Fruit fly (Drosophila melanogaster) whole organism, embryonic: ENCODE data around the gene CG3434.
A peak's percentile ranks its signal among the peaks of the same experiment; 100 is the strongest.

Experiments
- Abd-B ChIP-seq: fragments of 200-800 bp; sonication (Bioruptor generic); optimal IDR thresholded peaks from 2 replicates; lab custom pipeline; 2018; ENCODE audit warnings: missing biosample characterization, mild to moderate bottlenecking, missing genetic modification characterization, moderate library complexity
- Aef1 ChIP-seq: fragments of 200-800 bp; sonication (Bioruptor generic); IDR thresholded peaks from 3 replicates; pipeline ENCODE4 v1.3.6; 2022; ENCODE audit warnings: missing biosample characterization, missing genetic modification characterization
- BtbVII ChIP-seq: fragments of 200-800 bp; sonication (Bioruptor generic); optimal IDR thresholded peaks from 3 replicates; lab custom pipeline; 2017; ENCODE audit warnings: missing biosample characterization, mild to moderate bottlenecking, missing genetic modification characterization
- CG1024 ChIP-seq: fragments of 200-800 bp; sonication (Bioruptor generic); IDR thresholded peaks from 2 replicates; pipeline ENCODE4 v1.3.6; 2022; ENCODE audit warnings: missing biosample characterization, missing genetic modification characterization
- CG10274 ChIP-seq: fragments of 200-800 bp; sonication (Bioruptor generic); optimal IDR thresholded peaks from 3 replicates; lab custom pipeline; 2017; ENCODE audit warnings: missing biosample characterization, mild to moderate bottlenecking, missing genetic modification characterization
- CG10543 ChIP-seq: fragments of 200-800 bp; sonication (Bioruptor generic); optimal IDR thresholded peaks from 3 replicates; lab custom pipeline; 2017; ENCODE audit warnings: missing biosample characterization, mild to moderate bottlenecking, missing genetic modification characterization, moderate library complexity
- CG10654 ChIP-seq: fragments of 200-800 bp; sonication (Bioruptor generic); optimal IDR thresholded peaks from 2 replicates; lab custom pipeline; 2016; ENCODE audit warnings: missing biosample characterization, missing genetic modification characterization
- CG11085 ChIP-seq: fragments of 200-800 bp; sonication (Bioruptor generic); IDR thresholded peaks from 2 replicates; pipeline ENCODE4 v1.3.6; 2022; ENCODE audit warnings: missing biosample characterization, missing genetic modification characterization
- CG13123 ChIP-seq: fragments of 200-800 bp; sonication (Bioruptor generic); optimal IDR thresholded peaks from 2 replicates; lab custom pipeline; 2016; ENCODE audit warnings: missing biosample characterization, missing genetic modification characterization
- CG14965 ChIP-seq: fragments of 200-800 bp; sonication (Bioruptor generic); optimal IDR thresholded peaks from 2 replicates; lab custom pipeline; 2016; ENCODE audit warnings: missing biosample characterization, missing genetic modification characterization, borderline replicate concordance
- CG15479 ChIP-seq: fragments of 200-800 bp; sonication (Bioruptor generic); optimal IDR thresholded peaks from 3 replicates; lab custom pipeline; 2019; ENCODE audit warnings: missing biosample characterization, mild to moderate bottlenecking, missing genetic modification characterization, moderate library complexity
- CG16779 ChIP-seq: fragments of 200-800 bp; sonication (Bioruptor generic); IDR thresholded peaks from 2 replicates; pipeline ENCODE4 v1.3.6; 2022; ENCODE audit warnings: missing biosample characterization, missing genetic modification characterization
- CG16815 ChIP-seq: fragments of 200-800 bp; sonication (Bioruptor generic); optimal IDR thresholded peaks from 3 replicates; lab custom pipeline; 2017; ENCODE audit warnings: missing biosample characterization, mild to moderate bottlenecking, missing genetic modification characterization
- CG18619 ChIP-seq: fragments of 200-800 bp; sonication (Bioruptor generic); optimal IDR thresholded peaks from 3 replicates; lab custom pipeline; 2017; ENCODE audit warnings: missing biosample characterization, mild to moderate bottlenecking, missing genetic modification characterization
- CG30020 ChIP-seq: fragments of 200-800 bp; optimal IDR thresholded peaks from 2 replicates; lab custom pipeline; 2019; ENCODE audit warnings: missing biosample characterization, mild to moderate bottlenecking, missing genetic modification characterization, moderate library complexity
- CG33557 ChIP-seq: fragments of 200-800 bp; sonication (Bioruptor generic); optimal IDR thresholded peaks from 2 replicates; lab custom pipeline; 2019; ENCODE audit warnings: missing biosample characterization, mild to moderate bottlenecking, missing genetic modification characterization, moderate library complexity
- CG34376 ChIP-seq: fragments of 200-800 bp; sonication (Bioruptor generic); optimal IDR thresholded peaks from 2 replicates; lab custom pipeline; 2018; ENCODE audit warnings: missing biosample characterization, mild to moderate bottlenecking, missing genetic modification characterization
- CG6175 ChIP-seq: fragments of 200-800 bp; sonication (Bioruptor generic); IDR thresholded peaks from 3 replicates; pipeline ENCODE4 v1.3.6; 2022; ENCODE audit warnings: missing biosample characterization, missing genetic modification characterization
- CG7271 ChIP-seq: fragments of 200-800 bp; sonication (Bioruptor generic); optimal IDR thresholded peaks from 2 replicates; lab custom pipeline; 2018; ENCODE audit warnings: missing biosample characterization, mild to moderate bottlenecking, missing genetic modification characterization, moderate library complexity
- CG9876 ChIP-seq: fragments of 200-800 bp; sonication (Bioruptor generic); optimal IDR thresholded peaks from 2 replicates; lab custom pipeline; 2016; ENCODE audit warnings: missing biosample characterization, missing genetic modification characterization
- CG9932 ChIP-seq: fragments of 200-800 bp; sonication (Bioruptor generic); IDR thresholded peaks from 2 replicates; pipeline ENCODE4 v1.3.6; 2022; ENCODE audit warnings: missing biosample characterization, missing genetic modification characterization
- CkIIα-i1 ChIP-seq: fragments of 200-800 bp; sonication (Bioruptor generic); IDR thresholded peaks from 2 replicates; pipeline ENCODE4 v1.3.6; 2022; ENCODE audit warnings: missing biosample characterization, missing genetic modification characterization
- CrebB ChIP-seq: fragments of 200-800 bp; sonication (Bioruptor generic); optimal IDR thresholded peaks from 3 replicates; lab custom pipeline; 2018; ENCODE audit warnings: missing biosample characterization, mild to moderate bottlenecking, missing genetic modification characterization
- Dll ChIP-seq: fragments of 200-800 bp; sonication (Bioruptor generic); IDR thresholded peaks from 4 replicates; pipeline ENCODE4 v1.3.6; 2022; ENCODE audit warnings: missing biosample characterization, missing genetic modification characterization; ENCODE audit not compliant: partially characterized antibody
- Doc3 ChIP-seq: fragments of 200-800 bp; sonication (Bioruptor generic); IDR thresholded peaks from 3 replicates; pipeline ENCODE4 v1.3.6; 2022; ENCODE audit warnings: missing biosample characterization, missing genetic modification characterization; ENCODE audit not compliant: partially characterized antibody
- Dp ChIP-seq: fragments of 200-800 bp; sonication (Bioruptor generic); optimal IDR thresholded peaks from 2 replicates; lab custom pipeline; 2018; ENCODE audit warnings: missing biosample characterization, mild to moderate bottlenecking, missing genetic modification characterization, moderate library complexity
- E2f2 ChIP-seq: fragments of 200-800 bp; sonication (Bioruptor generic); IDR thresholded peaks from 2 replicates; pipeline ENCODE4 v1.3.6; 2022; ENCODE audit warnings: missing biosample characterization, missing genetic modification characterization
- H15 ChIP-seq: fragments of 200-800 bp; sonication (Bioruptor generic); IDR thresholded peaks from 3 replicates; pipeline ENCODE4 v1.3.6; 2022; ENCODE audit warnings: missing biosample characterization, missing genetic modification characterization
- Jarid2 ChIP-seq: fragments of 200-800 bp; sonication (Bioruptor generic); optimal IDR thresholded peaks from 3 replicates; lab custom pipeline; 2017; ENCODE audit warnings: mild to moderate bottlenecking, missing biosample characterization, missing genetic modification reagents, missing genetic modification characterization
- Lim3 ChIP-seq: fragments of 200-800 bp; sonication (Bioruptor generic); IDR thresholded peaks from 2 replicates; pipeline ENCODE4 v1.3.6; 2022; ENCODE audit warnings: missing biosample characterization, missing genetic modification characterization
- Meics ChIP-seq: fragments of 200-800 bp; sonication (Bioruptor generic); optimal IDR thresholded peaks from 2 replicates; lab custom pipeline; 2017; ENCODE audit warnings: missing biosample characterization, mild to moderate bottlenecking, missing genetic modification characterization
- NC2α ChIP-seq: fragments of 200-800 bp; sonication (Bioruptor generic); optimal IDR thresholded peaks from 2 replicates; lab custom pipeline; 2016; ENCODE audit warnings: missing biosample characterization, missing genetic modification characterization
- Oaz ChIP-seq: fragments of 200-800 bp; sonication (Bioruptor generic); IDR thresholded peaks from 2 replicates; pipeline ENCODE4 v1.3.6; 2022; ENCODE audit warnings: missing biosample characterization, missing genetic modification characterization
- Oli ChIP-seq: fragments of 200-800 bp; sonication (Bioruptor generic); optimal IDR thresholded peaks from 2 replicates; lab custom pipeline; 2018; ENCODE audit warnings: missing biosample characterization, mild to moderate bottlenecking, missing genetic modification characterization, moderate library complexity
- Opbp ChIP-seq: fragments of 200-800 bp; sonication (Bioruptor generic); IDR thresholded peaks from 3 replicates; pipeline ENCODE4 v1.3.6; 2022; ENCODE audit warnings: missing biosample characterization, missing genetic modification characterization; ENCODE audit not compliant: partially characterized antibody
- Optix ChIP-seq: fragments of 200-800 bp; sonication (Bioruptor generic); IDR thresholded peaks from 3 replicates; pipeline ENCODE4 v1.3.6; 2022; ENCODE audit warnings: missing biosample characterization, missing genetic modification characterization
- Sox100B ChIP-seq: fragments of 200-800 bp; sonication (Bioruptor generic); optimal IDR thresholded peaks from 3 replicates; lab custom pipeline; 2018; ENCODE audit warnings: missing biosample characterization, mild to moderate bottlenecking, missing genetic modification characterization
- TFAM ChIP-seq: fragments of 200-800 bp; sonication (Bioruptor generic); optimal IDR thresholded peaks from 2 replicates; lab custom pipeline; 2017; ENCODE audit warnings: missing biosample characterization, missing genetic modification characterization, inconsistent platforms
- crol ChIP-seq: fragments of 200-800 bp; sonication (Bioruptor generic); IDR thresholded peaks from 2 replicates; pipeline ENCODE4 v1.3.6; 2022; ENCODE audit warnings: missing biosample characterization, missing genetic modification characterization
- crp ChIP-seq, 2 experiments: fragments of 200-800 bp; sonication (Bioruptor generic); optimal IDR thresholded peaks; 2 replicates in 1 of 2; 3 replicates in 1 of 2; lab custom pipeline; 2017; ENCODE audit warnings: missing biosample characterization in 2 of 2, missing genetic modification characterization in 2 of 2, mild to moderate bottlenecking in 1 of 2, moderate library complexity in 1 of 2
- dm ChIP-seq: fragments of 200-800 bp; sonication (Bioruptor generic); optimal IDR thresholded peaks from 3 replicates; lab custom pipeline; 2016; ENCODE audit warnings: missing biosample characterization, missing genetic modification characterization
- gro ChIP-seq: fragments of 200-800 bp; sonication (Bioruptor generic); optimal IDR thresholded peaks from 2 replicates; lab custom pipeline; 2016; ENCODE audit warnings: missing biosample characterization, missing genetic modification characterization
- lmd ChIP-seq: fragments of 200-800 bp; sonication (Bioruptor generic); IDR thresholded peaks from 2 replicates; pipeline ENCODE4 v1.3.6; 2022; ENCODE audit warnings: missing biosample characterization, missing genetic modification characterization
- nerfin-1 ChIP-seq: fragments of 200-800 bp; sonication (Bioruptor generic); optimal IDR thresholded peaks from 3 replicates; lab custom pipeline; 2019; ENCODE audit warnings: missing biosample characterization, mild to moderate bottlenecking, missing genetic modification characterization, moderate library complexity
- ro ChIP-seq: fragments of 200-800 bp; sonication (Bioruptor generic); IDR thresholded peaks from 2 replicates; pipeline ENCODE4 v1.3.6; 2022; ENCODE audit warnings: missing biosample characterization, missing genetic modification characterization
- row ChIP-seq: fragments of 200-800 bp; sonication (Bioruptor generic); IDR thresholded peaks from 3 replicates; pipeline ENCODE4 v1.3.6; 2022; ENCODE audit warnings: missing biosample characterization, missing genetic modification characterization
- sima ChIP-seq: fragments of 200-800 bp; sonication (Bioruptor generic); optimal IDR thresholded peaks from 2 replicates; lab custom pipeline; 2016; ENCODE audit warnings: missing biosample characterization, missing genetic modification characterization
- sug ChIP-seq: fragments of 200-800 bp; optimal IDR thresholded peaks from 2 replicates; lab custom pipeline; 2019; ENCODE audit warnings: missing biosample characterization, mild to moderate bottlenecking, missing genetic modification characterization, moderate library complexity
- twi ChIP-seq: fragments of 200-800 bp; optimal IDR thresholded peaks from 2 replicates; lab custom pipeline; 2019; ENCODE audit warnings: missing biosample characterization, mild to moderate bottlenecking, missing genetic modification characterization, moderate library complexity

The CG3434 gene

DNA sequence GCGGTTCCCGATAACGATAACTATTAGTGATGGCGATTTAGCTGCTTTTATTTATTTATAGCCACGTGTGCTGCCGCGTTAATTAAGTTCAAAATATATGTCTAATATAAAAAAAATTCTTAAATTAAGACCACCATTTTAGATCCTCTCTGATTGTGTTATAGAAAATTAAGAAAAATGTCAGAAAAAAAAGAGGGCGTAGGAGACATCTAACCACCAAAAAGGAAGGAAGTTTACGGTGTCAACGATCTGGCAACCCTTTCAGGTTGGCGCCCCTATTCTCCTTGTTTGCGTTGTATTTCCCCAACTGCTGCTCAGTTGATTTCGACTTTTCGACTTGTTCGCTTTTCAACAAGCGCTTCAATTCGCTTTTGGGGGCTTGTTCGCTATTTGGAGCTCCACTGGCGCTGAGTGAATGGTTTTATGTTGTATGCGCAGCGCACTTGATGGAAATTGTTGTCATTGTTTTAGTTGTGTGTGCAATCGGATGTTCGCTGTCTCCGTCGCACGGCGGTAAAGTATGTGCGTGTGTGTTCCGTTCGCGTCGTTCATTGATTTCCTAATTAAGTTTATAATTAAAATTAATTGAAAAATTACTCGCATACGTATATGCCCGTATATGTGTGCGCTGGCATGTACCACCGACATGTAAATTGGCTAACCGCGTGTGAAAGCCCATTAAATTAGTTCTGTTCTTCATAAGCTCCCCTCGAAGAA, at the start of gene CG3434, which contains the start of gene CG44838 (continued):
- peak; percentile 75 for TF ChIP-seq CG30020 (tag; lab: Kevin White, UChicago)
- TF ChIP-seq CG15479 (GFP tag; lab: Kevin White, UChicago): peak; percentile 19
- peak; percentile 59; the same call in 2 of the 3 replicates for TF ChIP-seq Optix (GFP tag; lab: Robert Waterston, UW)
- TF ChIP-seq CG10543 (GFP tag; lab: Kevin White, UChicago): peak; percentile 91
- TF ChIP-seq CG16779 (GFP tag; lab: Robert Waterston, UW): no peak
- TF ChIP-seq Opbp: no peak; the same call in 2 of the 3 replicates
- TF ChIP-seq crp (GFP tag; optimal IDR thresholded peaks at IDR 0.05; lab: Kevin White, UChicago): peak in 1 of 2 experiments; percentile 55
- peak; percentile 86 for TF ChIP-seq Abd-B (GFP tag; lab: Kevin White, UChicago)
- TF ChIP-seq row: peak; percentile 94
- 0 out of 2 replicates have a peak, but pooled peaks have one; percentile 38 for TF ChIP-seq CG1024
- peak; percentile 45 for TF ChIP-seq CG10274 (GFP tag; lab: Kevin White, UChicago)
- TF ChIP-seq Jarid2: peak; percentile 81
- TF ChIP-seq dm: peak; percentile 75
- TF ChIP-seq CG18619: peak; percentile 76
- no peak for TF ChIP-seq CkIIα-i1 (GFP tag; lab: Robert Waterston, UW)
- TF ChIP-seq lmd (GFP tag; lab: Robert Waterston, UW): peak; percentile 70
- peak; percentile 35 for TF ChIP-seq CG9876
- TF ChIP-seq CG11085: peak; percentile 62; the same call in 1 of the 2 replicates
- TF ChIP-seq NC2α (GFP tag; lab: Kevin White, UChicago): peak; percentile 39
- TF ChIP-seq H15 (GFP tag; lab: Robert Waterston, UW): peak; percentile 74; the same call in 2 of the 3 replicates
- TF ChIP-seq TFAM (GFP tag; lab: Kevin White, UChicago): no peak
- peak; percentile 87 for TF ChIP-seq CG9932 (GFP tag; lab: Robert Waterston, UW)
- TF ChIP-seq nerfin-1 (tag; lab: Kevin White, UChicago): peak; percentile 68
- TF ChIP-seq Doc3: no peak
- peak; percentile 23 for TF ChIP-seq CG7271
- TF ChIP-seq CG33557 (GFP tag; lab: Kevin White, UChicago): peak; percentile 82
- TF ChIP-seq sug: peak; percentile 86
- no peak for TF ChIP-seq Lim3 (GFP tag; lab: Robert Waterston, UW)
- TF ChIP-seq E2f2 (GFP tag; lab: Robert Waterston, UW): peak; percentile 78
- peak; percentile 64 for TF ChIP-seq CG16815 (GFP tag; lab: Kevin White, UChicago)
- peak; percentile 38 for TF ChIP-seq CrebB (tag; lab: Kevin White, UChicago)
- peak; percentile 74 for TF ChIP-seq CG13123 (GFP tag; lab: Kevin White, UChicago)
- TF ChIP-seq Dp (GFP tag; lab: Kevin White, UChicago): peak; percentile 67
- TF ChIP-seq sima (GFP tag; lab: Kevin White, UChicago): peak; percentile 29
- peak; percentile 82 for TF ChIP-seq Meics (GFP tag; lab: Kevin White, UChicago)
- peak; percentile 64 for TF ChIP-seq gro (GFP tag; lab: Kevin White, UChicago)
- no peak for TF ChIP-seq crol (GFP tag; lab: Robert Waterston, UW)
- peak; percentile 71 for TF ChIP-seq Sox100B (GFP tag; lab: Kevin White, UChicago)
- TF ChIP-seq BtbVII (GFP tag; lab: Kevin White, UChicago): peak; percentile 81
- no peak for TF ChIP-seq Oaz (GFP tag; lab: Robert Waterston, UW)
- TF ChIP-seq Oli (tag; lab: Kevin White, UChicago): peak; percentile 73
- peak; percentile 44; the same call in 1 of the 3 replicates for TF ChIP-seq CG6175
- no peak for TF ChIP-seq CG14965
- TF ChIP-seq CG10654 (GFP tag; lab: Kevin White, UChicago): peak; percentile 77
- TF ChIP-seq Dll (GFP tag; lab: Robert Waterston, UW): peak; percentile 21; the same call in 1 of the 4 replicates
- peak; percentile 57 for TF ChIP-seq Aef1 (GFP tag; lab: Robert Waterston, UW)
- peak; percentile 70 for TF ChIP-seq CG34376 (GFP tag; lab: Kevin White, UChicago)
- TF ChIP-seq twi (tag; lab: Kevin White, UChicago): peak; percentile 61
- TF ChIP-seq ro (GFP tag; lab: Robert Waterston, UW): no peak
